Fruit fly (Drosophila melanogaster) whole organism, prepupa: Measurements from ENCODE around the gene CG3618.

ENCODE experiments used
- CG11762 ChIP-seq: fragments of 200-800 bp; sonication (Bioruptor generic); optimal IDR thresholded peaks from 3 replicates; lab custom pipeline; 2016; ENCODE audit warnings: missing biosample characterization, missing genetic modification characterization; ENCODE audit not compliant: insufficient read depth
- CG11902 ChIP-seq: fragments of 200-800 bp; sonication (Bioruptor generic); optimal IDR thresholded peaks from 3 replicates; lab custom pipeline; 2016; ENCODE audit warnings: missing biosample characterization, missing genetic modification characterization
- CG32006 ChIP-seq: fragments of 200-800 bp; sonication (Bioruptor generic); optimal IDR thresholded peaks from 3 replicates; lab custom pipeline; 2017; ENCODE audit warnings: missing biosample characterization, mild to moderate bottlenecking, missing genetic modification characterization
- CG34406 ChIP-seq: fragments of 200-800 bp; sonication (Bioruptor generic); optimal IDR thresholded peaks from 3 replicates; lab custom pipeline; 2016; ENCODE audit warnings: missing biosample characterization, missing genetic modification characterization
- CG6792 ChIP-seq: fragments of 200-800 bp; sonication (Bioruptor generic); optimal IDR thresholded peaks from 3 replicates; lab custom pipeline; 2016; ENCODE audit warnings: missing biosample characterization, missing genetic modification characterization
- CG6854 ChIP-seq: fragments of 200-800 bp; sonication (Bioruptor generic); optimal IDR thresholded peaks from 2 replicates; lab custom pipeline; 2017; ENCODE audit warnings: missing biosample characterization, mild to moderate bottlenecking, missing genetic modification characterization
- Gug ChIP-seq: fragments of 200-800 bp; sonication (Bioruptor generic); IDR thresholded peaks from 2 replicates; pipeline ENCODE4 v1.3.6; 2022; ENCODE audit warnings: missing biosample characterization, missing genetic modification characterization
- OdsH ChIP-seq: fragments of 200-800 bp; sonication (Bioruptor generic); optimal IDR thresholded peaks from 3 replicates; lab custom pipeline; 2016; ENCODE audit warnings: missing biosample characterization, missing genetic modification characterization
- achi ChIP-seq: fragments of 200-800 bp; sonication (Bioruptor generic); optimal IDR thresholded peaks from 3 replicates; lab custom pipeline; 2016; ENCODE audit warnings: missing biosample characterization, missing genetic modification characterization
- cyc ChIP-seq: fragments of 200-800 bp; sonication (Bioruptor generic); optimal IDR thresholded peaks from 3 replicates; lab custom pipeline; 2016; ENCODE audit warnings: missing biosample characterization, missing genetic modification characterization
- ss ChIP-seq, 2 experiments: fragments of 200-800 bp; sonication (Bioruptor generic); optimal IDR thresholded peaks; 2 replicates in 1 of 2; 3 replicates in 1 of 2; lab custom pipeline; 2017 to 2018; ENCODE audit warnings: mild to moderate bottlenecking in 2 of 2, missing biosample characterization in 2 of 2, missing genetic modification characterization in 2 of 2, moderate library complexity in 1 of 2
- svp ChIP-seq: fragments of 200-800 bp; sonication (Bioruptor generic); peaks from one replicate; lab custom pipeline; 2016; ENCODE audit warnings: missing biosample characterization, missing genetic modification characterization

dm6 chr3L:20817927-20818326 is 2.1 kb upstream of the CG3618 start, which contains the start of gene Mst77F:
- TF ChIP-seq Gug = no peak
- TF ChIP-seq CG6792 (GFP tag; lab: Kevin White, UChicago) = no peak
- TF ChIP-seq CG11762 (GFP tag; lab: Kevin White, UChicago) = no peak
- no peak for TF ChIP-seq cyc
- TF ChIP-seq CG6854 (GFP tag; lab: Kevin White, UChicago) = no peak
- TF ChIP-seq CG11902 (GFP tag; lab: Kevin White, UChicago) = no peak
- TF ChIP-seq svp (GFP tag; lab: Kevin White, UChicago) = no peak
- TF ChIP-seq CG34406 (GFP tag; lab: Kevin White, UChicago) = no peak
- no peak for TF ChIP-seq OdsH (GFP tag; lab: Kevin White, UChicago)
- TF ChIP-seq ss (GFP tag; optimal IDR thresholded peaks at IDR 0.05; lab: Kevin White, UChicago) = no peak
- no peak for TF ChIP-seq CG32006 (GFP tag; lab: Kevin White, UChicago)
- no peak for TF ChIP-seq achi (GFP tag; lab: Kevin White, UChicago)
